Worm (Caenorhabditis elegans): ENCODE results near the gene vps-16.
A peak's percentile ranks its signal among the peaks of the same experiment; 100 is the strongest.

The vps-16 gene

ce11 chrIII:6421973-6422511, 11.0 kb upstream of the vps-16 start (continued):
- TF ChIP-seq lin-29 (GFP tag; IDR thresholded peaks at IDR 0.05): no peak
- no peak for TF ChIP-seq madf-9 (GFP tag; conservative IDR thresholded peaks at IDR 0.05)
- peak in 1 of 2 experiments; percentile 51 for TF ChIP-seq hif-1 (tag; optimal IDR thresholded peaks at IDR 0.05)
- TF ChIP-seq nhr-6 (tag; optimal IDR thresholded peaks at IDR 0.05): no peak
- TF ChIP-seq ceh-32 (tag; optimal IDR thresholded peaks at IDR 0.05; ENCODE audit: poor library complexity): no peak
- no peak for TF ChIP-seq zfp-2 (tag; optimal IDR thresholded peaks at IDR 0.05)
- TF ChIP-seq nhr-10 (tag; optimal IDR thresholded peaks at IDR 0.05): no peak
- no peak for TF ChIP-seq Y48G9A.11 (GFP tag; IDR thresholded peaks at IDR 0.05)
- peak; percentile 86; the same call in 1 of the 2 replicates for TF ChIP-seq php-3 (GFP tag; IDR thresholded peaks at IDR 0.05)
- TF ChIP-seq mdt-29 (GFP tag; IDR thresholded peaks at IDR 0.05): no peak
- TF ChIP-seq nhr-41 (GFP tag; IDR thresholded peaks at IDR 0.05): no peak
- TF ChIP-seq ceh-62 (tag; optimal IDR thresholded peaks at IDR 0.05): no peak
- no peak for TF ChIP-seq daf-16 (GFP tag; optimal IDR thresholded peaks at IDR 0.05)
- peak; percentile 73 for TF ChIP-seq daf-16 (tag; optimal IDR thresholded peaks at IDR 0.05)
- no peak for TF ChIP-seq ceh-82 (tag; optimal IDR thresholded peaks at IDR 0.05)
- peak; percentile 83 for TF ChIP-seq dmd-6 (GFP tag; IDR thresholded peaks at IDR 0.05)
- TF ChIP-seq mes-2 (tag; optimal IDR thresholded peaks at IDR 0.05; ENCODE audit: poor library complexity, severe bottlenecking): peak; percentile 4
- no peak for TF ChIP-seq sdz-12 (GFP tag; optimal IDR thresholded peaks at IDR 0.05)
- TF ChIP-seq snpc-4 (tag; optimal IDR thresholded peaks at IDR 0.05): no peak
- no peak for TF ChIP-seq zfp-3 (GFP tag; conservative IDR thresholded peaks at IDR 0.05)
- TF ChIP-seq saeg-2 (GFP tag; IDR thresholded peaks at IDR 0.05): no peak
- TF ChIP-seq Y75B8A.6 (GFP tag; IDR thresholded peaks at IDR 0.05): peak; percentile 32; the same call in 1 of the 2 replicates
- TF ChIP-seq lin-13 (GFP tag; optimal IDR thresholded peaks at IDR 0.05): no peak
- TF ChIP-seq lim-7 (GFP tag; IDR thresholded peaks at IDR 0.05): no peak
- no peak for TF ChIP-seq duxl-1 (tag; optimal IDR thresholded peaks at IDR 0.05; ENCODE audit: poor library complexity)
- peak; percentile 60; the same call in 1 of the 2 replicates for TF ChIP-seq hmg-1.1 (GFP tag; IDR thresholded peaks at IDR 0.05)
- TF ChIP-seq fos-1 (tag; optimal IDR thresholded peaks at IDR 0.05): no peak

ce11 chrIII:6422721-6423120, 10.3 kb upstream of the vps-16 start:
- TF ChIP-seq lim-7 (GFP tag; IDR thresholded peaks at IDR 0.05): no peak
- peak; percentile 59 for TF ChIP-seq dve-1 (tag; optimal IDR thresholded peaks at IDR 0.05; ENCODE audit: insufficient read depth)
- peak; percentile 19; the same call in 1 of the 2 replicates for TF ChIP-seq php-3 (GFP tag; IDR thresholded peaks at IDR 0.05)
- peak in 1 of 2 experiments; percentile 30 for TF ChIP-seq mdl-1 (tag; optimal IDR thresholded peaks at IDR 0.05)
- TF ChIP-seq mep-1 (tag; optimal IDR thresholded peaks at IDR 0.05): peak; percentile 5
- TF ChIP-seq daf-12 (tag; optimal IDR thresholded peaks at IDR 0.05): no peak
- peak; percentile 59 for TF ChIP-seq T20F7.1 (GFP tag; optimal IDR thresholded peaks at IDR 0.05)
- TF ChIP-seq hlh-11 (tag; optimal IDR thresholded peaks at IDR 0.05): peak; percentile 40
- no peak for TF ChIP-seq fkh-10 (GFP tag; optimal IDR thresholded peaks at IDR 0.05)
- no peak for TF ChIP-seq daf-19 (GFP tag; conservative IDR thresholded peaks at IDR 0.05)
- TF ChIP-seq mxl-3 (GFP tag; optimal IDR thresholded peaks at IDR 0.05): peak; percentile 71
- peak in 1 of 2 experiments; percentile 94 for TF ChIP-seq unc-62 (GFP tag; optimal IDR thresholded peaks at IDR 0.05 in 1 of 2)
- TF ChIP-seq unc-62 (tag; optimal IDR thresholded peaks at IDR 0.05): no peak
- no peak for TF ChIP-seq snpc-4 (tag; optimal IDR thresholded peaks at IDR 0.05)
- TF ChIP-seq nhr-28 (tag; optimal IDR thresholded peaks at IDR 0.05): peak; percentile 73
- peak; percentile 4 for TF ChIP-seq nhr-77 (tag; optimal IDR thresholded peaks at IDR 0.05)
- TF ChIP-seq hlh-30 (tag; optimal IDR thresholded peaks at IDR 0.05; ENCODE audit: insufficient read depth): peak; percentile 86
- TF ChIP-seq ceh-20 (GFP tag; IDR thresholded peaks at IDR 0.05): 0 out of 2 replicates have a peak, but pooled peaks have one; percentile 24
- TF ChIP-seq mdt-29 (GFP tag; IDR thresholded peaks at IDR 0.05): 0 out of 2 replicates have a peak, but pooled peaks have one; percentile 24
- TF ChIP-seq dmd-6 (GFP tag; IDR thresholded peaks at IDR 0.05): peak; percentile 73
